Worm (Caenorhabditis elegans) whole organism, mixed stage, embryonic: ENCODE data around the gene C02B8.7.

Source experiments
- M03D4.4 ChIP-seq: sonication (generic microtip); optimal IDR thresholded peaks from 2 replicates; lab custom pipeline; 2017; ENCODE audit warnings: mild to moderate bottlenecking, missing genetic modification characterization, missing compliant biosample characterization
- bed-3 ChIP-seq: fragments of 200-800 bp; sonication (Bioruptor generic); optimal IDR thresholded peaks from 3 replicates; lab custom pipeline; 2018; ENCODE audit warnings: mild to moderate bottlenecking, missing genetic modification characterization, moderate library complexity, missing compliant biosample characterization
- blmp-1 ChIP-seq: fragments of 150-350 bp; optimal IDR thresholded peaks from 2 replicates; lab custom pipeline; 2014; ENCODE audit warnings: missing biosample characterization, missing genetic modification characterization
- ceh-39 ChIP-seq: fragments of 150-350 bp; optimal IDR thresholded peaks from 2 replicates; lab custom pipeline; 2014; ENCODE audit warnings: missing biosample characterization, missing genetic modification characterization
- ceh-43 ChIP-seq: fragments of 200-800 bp; sonication (Bioruptor generic); optimal IDR thresholded peaks from 2 replicates; lab custom pipeline; 2018; ENCODE audit warnings: mild to moderate bottlenecking, missing genetic modification characterization, moderate library complexity, missing compliant biosample characterization
- ceh-83 ChIP-seq: fragments of 200-800 bp; sonication (Bioruptor generic); optimal IDR thresholded peaks from 2 replicates; lab custom pipeline; 2018; ENCODE audit warnings: mild to moderate bottlenecking, missing genetic modification characterization, missing compliant biosample characterization
- ces-1 ChIP-seq: fragments of 150-350 bp; optimal IDR thresholded peaks from 2 replicates; lab custom pipeline; 2014; ENCODE audit warnings: missing biosample characterization, missing genetic modification reagents, missing genetic modification characterization
- cnd-1 ChIP-seq: fragments of 200-800 bp; sonication (Bioruptor generic); optimal IDR thresholded peaks from 2 replicates; lab custom pipeline; 2018; ENCODE audit warnings: mild to moderate bottlenecking, missing genetic modification characterization, missing compliant biosample characterization
- elt-3 ChIP-seq: fragments of 150-350 bp; optimal IDR thresholded peaks from 2 replicates; lab custom pipeline; 2014; ENCODE audit warnings: missing biosample characterization, missing genetic modification characterization
- flh-1 ChIP-seq: fragments of 200-800 bp; sonication (Bioruptor generic); optimal IDR thresholded peaks from 2 replicates; lab custom pipeline; 2018; ENCODE audit warnings: mild to moderate bottlenecking, missing genetic modification characterization, moderate library complexity, missing compliant biosample characterization
- ham-2 ChIP-seq: fragments of 200-800 bp; sonication (Bioruptor generic); optimal IDR thresholded peaks from 2 replicates; lab custom pipeline; 2018; ENCODE audit warnings: mild to moderate bottlenecking, missing genetic modification characterization, missing compliant biosample characterization
- lin-13 ChIP-seq: fragments of 150-350 bp; optimal IDR thresholded peaks from 2 replicates; lab custom pipeline; 2014; ENCODE audit warnings: missing biosample characterization, missing genetic modification characterization
- lin-32 ChIP-seq: fragments of 200-800 bp; sonication (Bioruptor generic); optimal IDR thresholded peaks from 2 replicates; lab custom pipeline; 2018; ENCODE audit warnings: mild to moderate bottlenecking, missing genetic modification characterization, missing compliant biosample characterization
- lsy-2 ChIP-seq: fragments of 150-350 bp; optimal IDR thresholded peaks from 2 replicates; lab custom pipeline; 2014; ENCODE audit warnings: missing biosample characterization, missing genetic modification characterization
- mab-5 ChIP-seq: fragments of 150-350 bp; optimal IDR thresholded peaks from 2 replicates; lab custom pipeline; 2014; ENCODE audit warnings: missing biosample characterization, missing genetic modification characterization
- mep-1 ChIP-seq: fragments of 150-350 bp; optimal IDR thresholded peaks from 2 replicates; lab custom pipeline; 2017; ENCODE audit warnings: missing biosample characterization, missing genetic modification reagents, missing genetic modification characterization, inconsistent platforms
- mls-2 ChIP-seq: sonication (generic microtip); optimal IDR thresholded peaks from 2 replicates; lab custom pipeline; 2016; ENCODE audit warnings: mild to moderate bottlenecking, missing genetic modification characterization, moderate library complexity, missing compliant biosample characterization
- nhr-12 ChIP-seq: fragments of 150-350 bp; optimal IDR thresholded peaks from 2 replicates; lab custom pipeline; 2014; ENCODE audit warnings: missing biosample characterization, missing genetic modification characterization
- nhr-2 ChIP-seq: fragments of 150-350 bp; optimal IDR thresholded peaks from 2 replicates; lab custom pipeline; 2014; ENCODE audit warnings: missing biosample characterization, missing genetic modification characterization
- nhr-237 ChIP-seq: fragments of 150-350 bp; optimal IDR thresholded peaks from 2 replicates; lab custom pipeline; 2014; ENCODE audit warnings: missing biosample characterization, missing genetic modification characterization
- nhr-28 ChIP-seq: fragments of 150-350 bp; optimal IDR thresholded peaks from 2 replicates; lab custom pipeline; 2014; ENCODE audit warnings: missing biosample characterization, missing genetic modification characterization
- nhr-76 ChIP-seq: sonication (generic microtip); optimal IDR thresholded peaks from 2 replicates; lab custom pipeline; 2017; ENCODE audit warnings: missing biosample characterization, missing genetic modification characterization
- pha-4 ChIP-seq: fragments of 150-350 bp; optimal IDR thresholded peaks from 2 replicates; lab custom pipeline; 2018; ENCODE audit warnings: missing biosample characterization, missing genetic modification reagents, missing genetic modification characterization
- snpc-4 ChIP-seq: fragments of 150-350 bp; optimal IDR thresholded peaks from 2 replicates; lab custom pipeline; 2014; ENCODE audit warnings: missing biosample characterization, missing genetic modification characterization
- sptf-1 ChIP-seq: sonication (generic microtip); optimal IDR thresholded peaks from 2 replicates; lab custom pipeline; 2017; ENCODE audit warnings: mild to moderate bottlenecking, missing genetic modification characterization, moderate library complexity, missing compliant biosample characterization
- tbx-8 ChIP-seq: fragments of 200-800 bp; sonication (Bioruptor generic); optimal IDR thresholded peaks from 2 replicates; lab custom pipeline; 2018; ENCODE audit warnings: mild to moderate bottlenecking, missing genetic modification characterization, moderate library complexity, missing compliant biosample characterization
- unc-39 ChIP-seq: fragments of 150-350 bp; optimal IDR thresholded peaks from 2 replicates; lab custom pipeline; 2014; ENCODE audit warnings: missing biosample characterization, missing genetic modification characterization
- unc-62 ChIP-seq: fragments of 150-350 bp; optimal IDR thresholded peaks from 2 replicates; lab custom pipeline; 2014; ENCODE audit warnings: missing biosample characterization, missing genetic modification reagents, missing genetic modification characterization
- zip-8 ChIP-seq: fragments of 150-350 bp; optimal IDR thresholded peaks from 2 replicates; lab custom pipeline; 2014; ENCODE audit warnings: missing biosample characterization, missing genetic modification characterization
- ztf-11 ChIP-seq: fragments of 150-350 bp; optimal IDR thresholded peaks from 2 replicates; lab custom pipeline; 2014; ENCODE audit warnings: missing biosample characterization, missing genetic modification characterization

The C02B8.7 gene

DNA sequence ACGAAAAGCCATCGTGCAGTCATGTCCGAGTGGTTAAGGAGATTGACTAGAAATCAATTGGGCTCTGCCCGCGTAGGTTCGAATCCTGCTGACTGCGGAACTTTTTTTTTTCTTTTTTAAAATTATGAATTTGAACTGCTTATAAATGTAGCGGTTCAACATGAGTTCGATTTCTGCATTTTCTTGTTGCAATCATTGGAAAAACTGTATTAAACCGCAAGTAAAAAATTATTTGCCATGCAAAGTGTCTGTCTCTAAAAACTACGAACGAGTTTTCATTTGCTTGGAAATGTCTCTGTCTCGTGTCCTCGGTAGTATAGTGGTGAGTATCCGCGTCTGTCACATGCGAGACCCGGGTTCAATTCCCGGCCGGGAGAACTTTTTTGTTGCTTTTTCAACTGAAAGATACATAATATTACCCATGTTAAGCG, 17.8 kb upstream of the C02B8.7 start:
- TF ChIP-seq mep-1 (tag; lab: Kevin White, UChicago), result peak; percentile 12
- TF ChIP-seq, all 35 proteins: peak for 1; not testable (repeated sequence) for 34

- TF ChIP-seq ceh-83 (GFP tag; lab: Kevin White, UChicago) (peak; percentile 56), cnd-1 (no peak), tbx-8 (GFP tag; lab: Kevin White, UChicago) (no peak), nhr-76 (no peak), ceh-39 (tag; lab: Kevin White, UChicago) (no peak)
These were observed 13.7 kb upstream of the C02B8.7 start for ce11 chrX:8151409-8151808.

DNA sequence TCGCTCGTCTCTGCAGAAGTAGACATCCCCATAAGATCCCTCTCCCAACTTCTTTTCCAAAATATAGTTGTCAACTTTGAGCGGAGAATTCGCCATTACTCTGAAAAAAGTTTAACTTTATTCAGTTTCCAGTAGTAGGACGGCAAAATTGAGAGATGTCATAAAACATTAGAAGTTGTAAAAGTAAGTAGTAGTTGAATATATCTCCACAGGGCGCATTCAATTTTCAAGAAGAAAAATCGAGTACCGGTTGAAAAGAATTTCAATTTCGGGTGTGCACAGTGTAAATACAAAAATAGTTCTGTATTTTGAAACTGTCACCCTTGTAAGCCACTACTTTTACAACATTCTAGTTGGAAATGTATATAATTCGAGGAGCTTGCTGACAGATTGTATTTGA, 12.9 kb upstream of the C02B8.7 start, which contains the start of gene F22F1.2:
TSS of gene F22F1.2 (minus strand) at position 101 of the 400 bp plus-strand sequence.
- TF ChIP-seq ceh-43 (GFP tag; lab: Kevin White, UChicago) (no peak), cnd-1 (no peak), lin-13 (tag; lab: Kevin White, UChicago) (no peak), mls-2 (tag; lab: Kevin White, UChicago) (no peak), bed-3 (no peak), pha-4 (no peak), M03D4.4 (tag; lab: Kevin White, UChicago) (no peak), nhr-2 (tag; lab: Kevin White, UChicago) (no peak), unc-62 (GFP tag; lab: Kevin White, UChicago) (no peak), nhr-28 (tag; lab: Kevin White, UChicago) (no peak), flh-1 (GFP tag; lab: Kevin White, UChicago) (no peak), lin-32 (GFP tag; lab: Kevin White, UChicago) (no peak), zip-8 (no peak), nhr-237 (tag; lab: Kevin White, UChicago) (no peak), nhr-76 (no peak), snpc-4 (no peak), ztf-11 (tag; lab: Kevin White, UChicago) (no peak), ham-2 (no peak)

DNA sequence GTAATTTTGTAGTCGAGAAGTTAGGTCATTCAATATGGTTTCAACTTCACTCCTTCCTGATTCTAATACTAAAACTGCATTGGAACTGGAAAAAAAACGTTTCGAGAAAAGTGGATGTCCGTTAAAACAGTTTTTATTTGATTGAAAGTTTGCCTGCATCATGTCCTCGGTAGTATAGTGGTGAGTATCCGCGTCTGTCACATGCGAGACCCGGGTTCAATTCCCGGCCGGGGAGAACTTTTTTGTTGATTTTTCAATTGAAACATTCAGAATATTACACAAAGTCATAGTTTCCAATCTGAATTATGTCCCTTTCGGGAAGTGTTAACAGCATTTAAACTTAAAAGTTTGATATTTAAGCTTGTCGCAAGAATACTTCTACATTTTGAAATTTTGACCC, 11.3 kb upstream of the C02B8.7 start:
- TF ChIP-seq snpc-4 (no peak), tbx-8 (GFP tag; lab: Kevin White, UChicago) (no peak), bed-3 (no peak), cnd-1 (no peak)
- TF ChIP-seq, all 35 proteins: peak for 0

DNA sequence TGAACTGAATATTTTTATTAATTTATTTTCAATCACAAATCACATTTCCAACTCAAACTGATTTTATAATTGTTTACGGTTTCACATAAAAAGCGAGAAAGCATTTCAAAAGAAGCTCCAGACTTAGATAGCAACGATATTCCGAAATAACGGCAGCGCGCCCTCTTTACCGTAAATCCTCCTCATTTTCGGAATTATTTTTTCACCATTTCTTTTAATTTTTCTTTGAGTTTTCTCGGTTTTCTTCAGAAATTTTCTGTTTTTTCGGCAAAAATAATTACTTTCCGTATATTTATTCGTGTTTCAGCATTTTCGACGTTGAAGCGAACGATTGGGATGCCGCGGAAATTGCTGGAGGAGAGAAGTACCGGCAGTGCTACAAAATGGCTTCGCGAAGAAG, 9.7 kb upstream of the C02B8.7 start, which contains the start of gene C02B8.1:
TSS of gene C02B8.1 (plus strand) at position 301 of the 400 bp plus-strand sequence.
- TF ChIP-seq nhr-76 (no peak), ces-1 (GFP tag; lab: Kevin White, UChicago) (no peak), nhr-237 (tag; lab: Kevin White, UChicago) (no peak), mab-5 (no peak), ceh-39 (tag; lab: Kevin White, UChicago) (no peak)

DNA sequence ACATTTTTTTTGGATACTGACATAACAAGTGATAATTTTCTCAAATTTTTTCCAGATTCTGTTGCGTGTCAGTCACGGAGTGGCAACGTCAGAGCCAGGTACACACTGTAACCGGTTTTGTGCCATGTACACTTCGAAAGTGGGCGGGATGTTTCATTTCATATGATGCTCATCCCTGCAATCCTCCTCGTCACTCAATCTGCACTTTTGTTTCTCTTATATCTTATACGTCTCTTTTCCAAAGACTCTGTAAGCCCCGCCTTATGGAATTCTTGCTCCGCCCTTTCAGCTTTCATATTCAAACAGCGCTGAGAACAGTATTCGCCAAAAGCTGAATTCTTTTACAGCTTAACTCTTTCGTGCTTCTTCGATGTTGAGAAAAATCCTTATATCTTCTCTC, 1.5 kb upstream of the C02B8.7 start, which contains the start of gene C02B8.3:
TSS of gene C02B8.3 (plus strand) at position 301 of the 400 bp plus-strand sequence.
- TF ChIP-seq sptf-1 (tag; lab: Kevin White, UChicago) (no peak), blmp-1 (tag; lab: Kevin White, UChicago) (no peak), snpc-4 (no peak), elt-3 (tag; lab: Kevin White, UChicago) (no peak), ces-1 (GFP tag; lab: Kevin White, UChicago) (no peak), ceh-39 (tag; lab: Kevin White, UChicago) (no peak), lsy-2 (tag; lab: Kevin White, UChicago) (no peak), cnd-1 (no peak), nhr-12 (tag; lab: Kevin White, UChicago) (no peak), unc-62 (GFP tag; lab: Kevin White, UChicago) (no peak), ham-2 (no peak), bed-3 (no peak), nhr-28 (tag; lab: Kevin White, UChicago) (no peak), unc-39 (no peak), mls-2 (tag; lab: Kevin White, UChicago) (no peak)
